Fruit fly (Drosophila melanogaster) whole organism, embryonic: ENCODE data around the gene Fst.

Experiments used
- CG10431 ChIP-seq: fragments of 200-800 bp; sonication (Bioruptor generic); optimal IDR thresholded peaks from 3 replicates; lab custom pipeline; 2018; ENCODE audit warnings: missing biosample characterization, mild to moderate bottlenecking, missing genetic modification characterization
- CG10543 ChIP-seq: fragments of 200-800 bp; sonication (Bioruptor generic); optimal IDR thresholded peaks from 3 replicates; lab custom pipeline; 2017; ENCODE audit warnings: missing biosample characterization, mild to moderate bottlenecking, missing genetic modification characterization, moderate library complexity
- CG12071 ChIP-seq: fragments of 200-800 bp; sonication (Bioruptor generic); optimal IDR thresholded peaks from 3 replicates; lab custom pipeline; 2018; ENCODE audit warnings: missing biosample characterization, mild to moderate bottlenecking, missing genetic modification characterization
- CG13894 ChIP-seq: fragments of 200-800 bp; sonication (Bioruptor generic); optimal IDR thresholded peaks from 3 replicates; lab custom pipeline; 2018; ENCODE audit warnings: missing biosample characterization, mild to moderate bottlenecking, missing genetic modification characterization, moderate library complexity
- CG14667 ChIP-seq: fragments of 200-800 bp; sonication (Bioruptor generic); IDR thresholded peaks from 2 replicates; pipeline ENCODE4 v1.3.6; 2022; ENCODE audit warnings: missing biosample characterization, missing genetic modification characterization
- CG16863 ChIP-seq: fragments of 200-800 bp; sonication (Bioruptor generic); optimal IDR thresholded peaks from 3 replicates; lab custom pipeline; 2016; ENCODE audit warnings: missing biosample characterization, missing genetic modification characterization
- CG18599 ChIP-seq: fragments of 200-800 bp; sonication (Bioruptor generic); optimal IDR thresholded peaks from 3 replicates; lab custom pipeline; 2017; ENCODE audit warnings: missing biosample characterization, missing genetic modification characterization, mild to moderate bottlenecking, moderate library complexity, missing genetic modification reagents
- CG2678 ChIP-seq: fragments of 200-800 bp; sonication (Bioruptor generic); optimal IDR thresholded peaks from 3 replicates; lab custom pipeline; 2019; ENCODE audit warnings: missing biosample characterization, mild to moderate bottlenecking, missing genetic modification characterization, moderate library complexity
- CG34376 ChIP-seq: fragments of 200-800 bp; sonication (Bioruptor generic); optimal IDR thresholded peaks from 2 replicates; lab custom pipeline; 2018; ENCODE audit warnings: missing biosample characterization, mild to moderate bottlenecking, missing genetic modification characterization
- CG3838 ChIP-seq: fragments of 200-800 bp; sonication (Bioruptor generic); optimal IDR thresholded peaks from 3 replicates; lab custom pipeline; 2016; ENCODE audit warnings: missing biosample characterization, missing genetic modification characterization
- CG6175 ChIP-seq: fragments of 200-800 bp; sonication (Bioruptor generic); IDR thresholded peaks from 3 replicates; pipeline ENCODE4 v1.3.6; 2022; ENCODE audit warnings: missing biosample characterization, missing genetic modification characterization
- CG6654 ChIP-seq: fragments of 200-800 bp; sonication (Bioruptor generic); optimal IDR thresholded peaks from 2 replicates; lab custom pipeline; 2017; ENCODE audit warnings: missing biosample characterization, mild to moderate bottlenecking, missing genetic modification characterization
- CG6765 ChIP-seq: fragments of 200-800 bp; sonication (Bioruptor generic); optimal IDR thresholded peaks from 3 replicates; lab custom pipeline; 2017; ENCODE audit warnings: missing biosample characterization, mild to moderate bottlenecking, missing genetic modification characterization
- CG7963 ChIP-seq: fragments of 200-800 bp; sonication (Bioruptor generic); IDR thresholded peaks from 3 replicates; pipeline ENCODE4 v1.3.6; 2022; ENCODE audit warnings: missing biosample characterization, missing genetic modification characterization; ENCODE audit not compliant: partially characterized antibody
- CG8089 ChIP-seq: fragments of 200-800 bp; sonication (Bioruptor generic); optimal IDR thresholded peaks from 3 replicates; lab custom pipeline; 2016; ENCODE audit warnings: missing biosample characterization, missing genetic modification characterization
- Dip3 ChIP-seq: fragments of 200-800 bp; sonication (Bioruptor generic); optimal IDR thresholded peaks from 3 replicates; lab custom pipeline; 2016; ENCODE audit warnings: missing biosample characterization, missing genetic modification characterization
- GATAe ChIP-seq: fragments of 200-800 bp; sonication (Bioruptor generic); conservative IDR thresholded peaks from 2 replicates; pipeline ENCODE4 v1.3.6; 2022; ENCODE audit warnings: missing biosample characterization, missing genetic modification characterization
- HLH3B ChIP-seq: fragments of 200-800 bp; sonication (Bioruptor generic); IDR thresholded peaks from 2 replicates; pipeline ENCODE4 v1.3.6; 2022; ENCODE audit warnings: missing biosample characterization, missing genetic modification characterization
- Hmr ChIP-seq: fragments of 200-800 bp; sonication (Bioruptor generic); optimal IDR thresholded peaks from 3 replicates; lab custom pipeline; 2017; ENCODE audit warnings: mild to moderate bottlenecking, missing biosample characterization, missing genetic modification reagents, missing genetic modification characterization
- Med ChIP-seq: fragments of 200-800 bp; sonication (Bioruptor generic); peaks from one replicate; lab custom pipeline; 2016; ENCODE audit warnings: missing biosample characterization, missing genetic modification characterization, mild to moderate bottlenecking, inconsistent platforms, moderate library complexity
- Mrtf ChIP-seq: fragments of 200-800 bp; sonication (Bioruptor generic); IDR thresholded peaks from 3 replicates; pipeline ENCODE4 v1.3.6; 2022; ENCODE audit warnings: missing biosample characterization, missing genetic modification characterization
- Nf-YB ChIP-seq: fragments of 200-800 bp; sonication (Bioruptor generic); optimal IDR thresholded peaks from 3 replicates; lab custom pipeline; 2019; ENCODE audit warnings: missing biosample characterization, mild to moderate bottlenecking, missing genetic modification characterization, moderate library complexity
- Nf-YC ChIP-seq: fragments of 200-800 bp; optimal IDR thresholded peaks from 3 replicates; lab custom pipeline; 2019; ENCODE audit warnings: missing biosample characterization, mild to moderate bottlenecking, missing genetic modification characterization, moderate library complexity
- Poxn ChIP-seq: fragments of 200-800 bp; sonication (Bioruptor generic); IDR thresholded peaks from 2 replicates; pipeline ENCODE4 v1.3.6; 2022; ENCODE audit warnings: missing biosample characterization, missing genetic modification characterization
- Side ChIP-seq: fragments of 200-800 bp; sonication (Bioruptor generic); optimal IDR thresholded peaks from 2 replicates; lab custom pipeline; 2016; ENCODE audit warnings: missing biosample characterization, missing genetic modification characterization
- Vsx1 ChIP-seq: fragments of 200-800 bp; sonication (Bioruptor generic); optimal IDR thresholded peaks from 2 replicates; lab custom pipeline; 2017; ENCODE audit warnings: missing biosample characterization, mild to moderate bottlenecking, missing genetic modification characterization, missing genetic modification reagents
- Xbp1 ChIP-seq: fragments of 200-800 bp; sonication (Bioruptor generic); optimal IDR thresholded peaks from 3 replicates; lab custom pipeline; 2016; ENCODE audit warnings: missing biosample characterization, mild to moderate bottlenecking, missing genetic modification characterization
- abd-A ChIP-seq: fragments of 200-800 bp; sonication (Bioruptor generic); optimal IDR thresholded peaks from 3 replicates; lab custom pipeline; 2019; ENCODE audit warnings: missing biosample characterization, mild to moderate bottlenecking, missing genetic modification characterization, moderate library complexity
- al ChIP-seq: fragments of 200-800 bp; sonication (Bioruptor generic); IDR thresholded peaks from 2 replicates; pipeline ENCODE4 v1.3.6; 2022; ENCODE audit warnings: missing biosample characterization, missing genetic modification characterization
- chm ChIP-seq: fragments of 200-800 bp; sonication (Bioruptor generic); IDR thresholded peaks from 2 replicates; pipeline ENCODE4 v1.3.6; 2022; ENCODE audit warnings: missing biosample characterization, missing genetic modification characterization
- cwo ChIP-seq: fragments of 200-800 bp; sonication (Bioruptor generic); optimal IDR thresholded peaks from 3 replicates; lab custom pipeline; 2017; ENCODE audit warnings: missing biosample characterization, missing genetic modification characterization, mild to moderate bottlenecking, moderate library complexity, missing genetic modification reagents
- dan ChIP-seq: fragments of 200-800 bp; sonication (Bioruptor generic); IDR thresholded peaks from 2 replicates; pipeline ENCODE4 v1.3.6; 2022; ENCODE audit warnings: missing biosample characterization, missing genetic modification characterization
- exex ChIP-seq: fragments of 200-800 bp; sonication (Bioruptor generic); optimal IDR thresholded peaks from 4 replicates; lab custom pipeline; 2018; ENCODE audit warnings: missing biosample characterization, mild to moderate bottlenecking, missing genetic modification characterization, moderate library complexity
- fd96Cb ChIP-seq: fragments of 200-800 bp; sonication (Bioruptor generic); optimal IDR thresholded peaks from 2 replicates; lab custom pipeline; 2018; ENCODE audit warnings: missing biosample characterization, mild to moderate bottlenecking, missing genetic modification characterization, moderate library complexity
- grn ChIP-seq: fragments of 200-800 bp; sonication (Bioruptor generic); optimal IDR thresholded peaks from 3 replicates; lab custom pipeline; 2017; ENCODE audit warnings: missing biosample characterization, missing genetic modification characterization
- gro ChIP-seq: fragments of 200-800 bp; sonication (Bioruptor generic); optimal IDR thresholded peaks from 2 replicates; lab custom pipeline; 2016; ENCODE audit warnings: missing biosample characterization, missing genetic modification characterization
- ham ChIP-seq: fragments of 200-800 bp; sonication (Bioruptor generic); IDR thresholded peaks from 2 replicates; pipeline ENCODE4 v1.3.6; 2022; ENCODE audit warnings: missing biosample characterization, missing genetic modification characterization
- lab ChIP-seq: fragments of 200-800 bp; sonication (Bioruptor generic); optimal IDR thresholded peaks from 3 replicates; lab custom pipeline; 2017; ENCODE audit warnings: missing biosample characterization, missing genetic modification characterization, mild to moderate bottlenecking, moderate library complexity, missing genetic modification reagents
- lov ChIP-seq, 2 experiments: fragments of 200-800 bp in 1 of 2; fragments of >200 bp in 1 of 2; sonication (Bioruptor generic) in 1 of 2; IDR thresholded peaks in 1 of 2; optimal IDR thresholded peaks in 1 of 2; 2 replicates in 1 of 2; 3 replicates in 1 of 2; pipeline versions ENCODE4 v1.3.6 to Lab custom; 2017 to 2022; ENCODE audit warnings: missing biosample characterization in 1 of 2, missing genetic modification characterization in 1 of 2
- mirr ChIP-seq: fragments of 200-800 bp; sonication (Bioruptor generic); optimal IDR thresholded peaks from 3 replicates; lab custom pipeline; 2018; ENCODE audit warnings: missing biosample characterization, mild to moderate bottlenecking, missing genetic modification characterization
- pzg ChIP-seq: fragments of 200-800 bp; sonication (Bioruptor generic); optimal IDR thresholded peaks from 3 replicates; lab custom pipeline; 2018; ENCODE audit warnings: missing biosample characterization, mild to moderate bottlenecking, missing genetic modification characterization, moderate library complexity
- sc ChIP-seq, 3 experiments: fragments of >200 bp in 2 of 3; fragments of 200-800 bp in 1 of 3; sonication (Bioruptor generic) in 1 of 3; optimal IDR thresholded peaks; 2 replicates in 2 of 3; 3 replicates in 1 of 3; lab custom pipeline; 2017; ENCODE audit warnings: mild to moderate bottlenecking in 1 of 3, missing biosample characterization in 1 of 3, missing genetic modification characterization in 1 of 3, missing genetic modification reagents in 1 of 3
- sd ChIP-seq: fragments of 200-800 bp; sonication (Bioruptor generic); optimal IDR thresholded peaks from 3 replicates; lab custom pipeline; 2018; ENCODE audit warnings: missing biosample characterization, mild to moderate bottlenecking, missing genetic modification characterization, moderate library complexity
- sens ChIP-seq: fragments of 200-800 bp; sonication (Bioruptor generic); peaks from one replicate; lab custom pipeline; 2016; ENCODE audit warnings: missing biosample characterization, missing genetic modification characterization
- sqz ChIP-seq: fragments of 200-800 bp; sonication (Bioruptor generic); optimal IDR thresholded peaks from 3 replicates; lab custom pipeline; 2018; ENCODE audit warnings: missing biosample characterization, mild to moderate bottlenecking, missing genetic modification characterization
- sug ChIP-seq: fragments of 200-800 bp; optimal IDR thresholded peaks from 2 replicates; lab custom pipeline; 2019; ENCODE audit warnings: missing biosample characterization, mild to moderate bottlenecking, missing genetic modification characterization, moderate library complexity
- twi ChIP-seq: fragments of 200-800 bp; optimal IDR thresholded peaks from 2 replicates; lab custom pipeline; 2019; ENCODE audit warnings: missing biosample characterization, mild to moderate bottlenecking, missing genetic modification characterization, moderate library complexity
- zen ChIP-seq: fragments of 200-800 bp; sonication (Bioruptor generic); optimal IDR thresholded peaks from 3 replicates; lab custom pipeline; 2018; ENCODE audit warnings: missing biosample characterization, mild to moderate bottlenecking, missing genetic modification characterization, moderate library complexity
- zf30C ChIP-seq: fragments of 200-800 bp; sonication (Bioruptor generic); optimal IDR thresholded peaks from 3 replicates; lab custom pipeline; 2018; ENCODE audit warnings: missing biosample characterization, mild to moderate bottlenecking, missing genetic modification characterization

Gene Fst

DNA sequence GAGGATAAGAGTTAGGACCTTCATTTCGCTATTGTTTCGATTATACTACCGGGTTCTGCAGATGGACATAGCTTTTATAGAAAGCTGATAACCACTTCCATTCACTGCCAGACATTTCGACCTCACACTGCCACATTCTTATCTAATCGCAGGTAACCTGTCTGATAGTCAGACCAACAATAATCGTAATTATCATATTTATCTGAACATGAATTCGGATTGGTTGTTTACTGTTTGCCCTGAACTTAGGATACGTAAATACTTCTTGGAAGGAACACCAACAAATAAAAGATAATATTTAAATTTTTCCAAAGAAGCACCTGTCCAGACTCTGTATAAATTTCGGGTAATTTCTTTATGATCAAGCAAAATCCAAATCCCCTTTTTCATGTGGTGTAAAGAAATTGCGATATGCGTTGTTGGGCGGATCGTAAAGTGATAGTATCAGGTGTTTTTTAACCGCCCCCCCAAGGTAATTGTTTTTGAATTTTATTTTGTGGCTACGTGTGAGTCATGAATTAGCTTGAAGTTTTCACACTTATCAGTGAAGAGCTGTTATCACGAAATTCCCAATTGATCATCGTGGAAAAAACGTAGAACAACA, at the start of gene Fst:
Gene Fst (minus strand): TSS at position 51 of the 604 bp plus-strand sequence.
- TF ChIP-seq CG2678 (tag; lab: Kevin White, UChicago) (peak; percentile 25), gro (GFP tag; lab: Kevin White, UChicago) (no peak), abd-A (tag; lab: Kevin White, UChicago) (no peak), GATAe (GFP tag; lab: Robert Waterston, UW) (peak; percentile 62), CG7963 (GFP tag; lab: Robert Waterston, UW) (no peak), CG14667 (no peak), lab (GFP tag; lab: Kevin White, UChicago) (peak; percentile 30), CG6654 (GFP tag; lab: Kevin White, UChicago) (no peak), lov (optimal IDR thresholded peaks at IDR 0.05; lab: Kevin White, UChicago) (no peak), lov (GFP tag; IDR thresholded peaks at IDR 0.05; lab: Robert Waterston, UW) (no peak), Nf-YB (GFP tag; lab: Kevin White, UChicago) (peak; percentile 77), sqz (no peak), pzg (GFP tag; lab: Kevin White, UChicago) (no peak), exex (tag; lab: Kevin White, UChicago) (peak; percentile 90), sens (peak; percentile 49), CG3838 (GFP tag; lab: Kevin White, UChicago) (no peak), CG10431 (GFP tag; lab: Kevin White, UChicago) (no peak), sd (peak; percentile 91), HLH3B (GFP tag; lab: Robert Waterston, UW) (no peak), twi (tag; lab: Kevin White, UChicago) (no peak), CG12071 (no peak), ham (GFP tag; lab: Robert Waterston, UW) (no peak), CG13894 (tag; lab: Kevin White, UChicago) (no peak), Mrtf (GFP tag; lab: Robert Waterston, UW) (no peak), zen (tag; lab: Kevin White, UChicago) (no peak), CG16863 (GFP tag; lab: Kevin White, UChicago) (no peak), Xbp1 (GFP tag; lab: Kevin White, UChicago) (no peak), zf30C (GFP tag; lab: Kevin White, UChicago) (no peak), Dip3 (GFP tag; lab: Kevin White, UChicago) (no peak), cwo (peak; percentile 9), Vsx1 (GFP tag; lab: Kevin White, UChicago) (peak; percentile 5), chm (GFP tag; lab: Robert Waterston, UW) (no peak), Poxn (GFP tag; lab: Robert Waterston, UW) (no peak), CG34376 (GFP tag; lab: Kevin White, UChicago) (peak; percentile 88), Hmr (GFP tag; lab: Kevin White, UChicago) (peak; percentile 12), sug (peak; percentile 68), Nf-YC (peak; percentile 78), Side (no peak), CG6765 (GFP tag; lab: Kevin White, UChicago) (peak; percentile 60), sc (optimal IDR thresholded peaks at IDR 0.05; lab: Kevin White, UChicago) (no peak), sc (GFP tag; optimal IDR thresholded peaks at IDR 0.05; lab: Kevin White, UChicago) (no peak), Med (GFP tag; lab: Kevin White, UChicago) (peak; percentile 25), CG8089 (GFP tag; lab: Kevin White, UChicago) (no peak), grn (GFP tag; lab: Kevin White, UChicago) (peak; percentile 88), dan (GFP tag; lab: Robert Waterston, UW) (no peak), CG18599 (GFP tag; lab: Kevin White, UChicago) (no peak), fd96Cb (tag; lab: Kevin White, UChicago) (no peak), CG10543 (GFP tag; lab: Kevin White, UChicago) (peak; percentile 15), mirr (peak; percentile 73), al (no peak), CG6175 (GFP tag; lab: Robert Waterston, UW) (no peak)
- TF ChIP-seq, all 482 proteins: peak for 18
